Fruit fly (Drosophila melanogaster) whole organism, prepupa: Measurements from ENCODE around the gene CG33272.

Experiments used
- Blimp-1 ChIP-seq: fragments of 200-800 bp; sonication (Bioruptor generic); optimal IDR thresholded peaks from 3 replicates; lab custom pipeline; 2017; ENCODE audit warnings: missing biosample characterization, missing genetic modification characterization, mild to moderate bottlenecking, moderate library complexity, missing genetic modification reagents
- CG10631 ChIP-seq: fragments of 200-800 bp; sonication (Bioruptor generic); optimal IDR thresholded peaks from 2 replicates; lab custom pipeline; 2016; ENCODE audit warnings: missing biosample characterization, missing genetic modification characterization
- CG10669 ChIP-seq: fragments of 200-800 bp; sonication (Bioruptor generic); optimal IDR thresholded peaks from 3 replicates; lab custom pipeline; 2018; ENCODE audit warnings: missing biosample characterization, mild to moderate bottlenecking, missing genetic modification characterization, moderate library complexity
- CG15336 ChIP-seq: fragments of 200-800 bp; sonication (Bioruptor generic); IDR thresholded peaks from 2 replicates; pipeline ENCODE4 v1.3.6; 2022; ENCODE audit warnings: missing biosample characterization, missing genetic modification characterization
- CG1621 ChIP-seq: fragments of 200-800 bp; sonication (Bioruptor generic); optimal IDR thresholded peaks from 3 replicates; lab custom pipeline; 2018; ENCODE audit warnings: missing biosample characterization, mild to moderate bottlenecking, missing genetic modification characterization
- CG3032 ChIP-seq: fragments of 200-800 bp; optimal IDR thresholded peaks from 2 replicates; lab custom pipeline; 2019; ENCODE audit warnings: missing biosample characterization, mild to moderate bottlenecking, missing genetic modification characterization, moderate library complexity
- CG31627 ChIP-seq: fragments of 200-800 bp; sonication (Bioruptor generic); optimal IDR thresholded peaks from 3 replicates; lab custom pipeline; 2016; ENCODE audit warnings: missing biosample characterization, missing genetic modification characterization
- CG32006 ChIP-seq: fragments of 200-800 bp; sonication (Bioruptor generic); optimal IDR thresholded peaks from 3 replicates; lab custom pipeline; 2017; ENCODE audit warnings: missing biosample characterization, mild to moderate bottlenecking, missing genetic modification characterization
- CG34406 ChIP-seq: fragments of 200-800 bp; sonication (Bioruptor generic); optimal IDR thresholded peaks from 3 replicates; lab custom pipeline; 2016; ENCODE audit warnings: missing biosample characterization, missing genetic modification characterization
- CG4318 ChIP-seq: fragments of 200-800 bp; sonication (Bioruptor generic); optimal IDR thresholded peaks from 3 replicates; lab custom pipeline; 2017; ENCODE audit warnings: missing biosample characterization, mild to moderate bottlenecking, missing genetic modification characterization
- CG6163 ChIP-seq: fragments of 200-800 bp; sonication (Bioruptor generic); IDR thresholded peaks from 3 replicates; pipeline ENCODE4 v1.3.6; 2022; ENCODE audit warnings: missing biosample characterization, missing genetic modification characterization
- CG6276 ChIP-seq: fragments of 200-800 bp; sonication (Bioruptor generic); optimal IDR thresholded peaks from 2 replicates; lab custom pipeline; 2017; ENCODE audit warnings: missing biosample characterization, mild to moderate bottlenecking, missing genetic modification characterization
- CG6792 ChIP-seq: fragments of 200-800 bp; sonication (Bioruptor generic); optimal IDR thresholded peaks from 3 replicates; lab custom pipeline; 2016; ENCODE audit warnings: missing biosample characterization, missing genetic modification characterization
- CG6808 ChIP-seq: fragments of 200-800 bp; sonication (Bioruptor generic); optimal IDR thresholded peaks from 3 replicates; lab custom pipeline; 2017; ENCODE audit warnings: missing biosample characterization, missing genetic modification characterization, mild to moderate bottlenecking, moderate library complexity, missing genetic modification reagents
- CG6854 ChIP-seq: fragments of 200-800 bp; sonication (Bioruptor generic); optimal IDR thresholded peaks from 2 replicates; lab custom pipeline; 2017; ENCODE audit warnings: missing biosample characterization, mild to moderate bottlenecking, missing genetic modification characterization
- CG7368 ChIP-seq: fragments of 200-800 bp; sonication (Bioruptor generic); optimal IDR thresholded peaks from 3 replicates; lab custom pipeline; 2016; ENCODE audit warnings: missing biosample characterization, missing genetic modification characterization
- CG8119 ChIP-seq: fragments of 200-800 bp; sonication (Bioruptor generic); IDR thresholded peaks from 3 replicates; pipeline ENCODE4 v1.3.6; 2022; ENCODE audit warnings: missing biosample characterization, missing genetic modification characterization
- CG8319 ChIP-seq: fragments of 200-800 bp; sonication (Bioruptor generic); optimal IDR thresholded peaks from 3 replicates; lab custom pipeline; 2016; ENCODE audit warnings: missing biosample characterization, missing genetic modification characterization
- Eip75B ChIP-seq: fragments of 200-800 bp; sonication (Bioruptor generic); optimal IDR thresholded peaks from 3 replicates; lab custom pipeline; 2016; ENCODE audit warnings: missing biosample characterization, missing genetic modification characterization
- Eip78C ChIP-seq: fragments of 200-800 bp; sonication (Bioruptor generic); peaks from one replicate; lab custom pipeline; 2016; ENCODE audit warnings: missing biosample characterization, missing genetic modification characterization
- Eip93F ChIP-seq: fragments of 200-800 bp; sonication (Bioruptor generic); optimal IDR thresholded peaks from 2 replicates; lab custom pipeline; 2016; ENCODE audit warnings: missing biosample characterization, mild to moderate bottlenecking, missing genetic modification characterization
- Ets96B ChIP-seq: fragments of 200-800 bp; optimal IDR thresholded peaks from 2 replicates; lab custom pipeline; 2019; ENCODE audit warnings: missing biosample characterization, mild to moderate bottlenecking, missing genetic modification characterization, moderate library complexity
- Gug ChIP-seq: fragments of 200-800 bp; sonication (Bioruptor generic); IDR thresholded peaks from 2 replicates; pipeline ENCODE4 v1.3.6; 2022; ENCODE audit warnings: missing biosample characterization, missing genetic modification characterization
- Hr38 ChIP-seq: sonication (Bioruptor generic); optimal IDR thresholded peaks from 2 replicates; lab custom pipeline; 2016; ENCODE audit warnings: missing biosample characterization, missing genetic modification characterization
- Lpt ChIP-seq: fragments of 200-800 bp; sonication (Bioruptor generic); optimal IDR thresholded peaks from 3 replicates; lab custom pipeline; 2016; ENCODE audit warnings: missing biosample characterization, missing genetic modification characterization
- Sox14 ChIP-seq: fragments of 200-800 bp; sonication (Bioruptor generic); optimal IDR thresholded peaks from 3 replicates; lab custom pipeline; 2016; ENCODE audit warnings: missing biosample characterization, missing genetic modification characterization
- achi ChIP-seq: fragments of 200-800 bp; sonication (Bioruptor generic); optimal IDR thresholded peaks from 3 replicates; lab custom pipeline; 2016; ENCODE audit warnings: missing biosample characterization, missing genetic modification characterization
- acj6 ChIP-seq: fragments of 200-800 bp; sonication (Bioruptor generic); optimal IDR thresholded peaks from 3 replicates; lab custom pipeline; 2016; ENCODE audit warnings: missing biosample characterization, missing genetic modification characterization
- cyc ChIP-seq: fragments of 200-800 bp; sonication (Bioruptor generic); optimal IDR thresholded peaks from 3 replicates; lab custom pipeline; 2016; ENCODE audit warnings: missing biosample characterization, missing genetic modification characterization
- dsx ChIP-seq: fragments of 200-800 bp; optimal IDR thresholded peaks from 3 replicates; lab custom pipeline; 2019; ENCODE audit warnings: missing biosample characterization, mild to moderate bottlenecking, missing genetic modification characterization, moderate library complexity; ENCODE audit not compliant: poor library complexity, severe bottlenecking
- eg ChIP-seq: fragments of 200-800 bp; sonication (Bioruptor generic); IDR thresholded peaks from 3 replicates; pipeline ENCODE4 v1.3.6; 2022; ENCODE audit warnings: missing biosample characterization, missing genetic modification characterization
- esn ChIP-seq: fragments of 200-800 bp; sonication (Bioruptor generic); optimal IDR thresholded peaks from 2 replicates; lab custom pipeline; 2016; ENCODE audit warnings: missing biosample characterization, mild to moderate bottlenecking, missing genetic modification characterization, moderate library complexity
- fd59A ChIP-seq: fragments of 200-800 bp; sonication (Bioruptor generic); optimal IDR thresholded peaks from 2 replicates; lab custom pipeline; 2017; ENCODE audit warnings: missing biosample characterization, mild to moderate bottlenecking, missing genetic modification characterization, missing genetic modification reagents
- fkh ChIP-seq: fragments of 200-800 bp; sonication (Bioruptor generic); optimal IDR thresholded peaks from 3 replicates; lab custom pipeline; 2017; ENCODE audit warnings: missing biosample characterization, mild to moderate bottlenecking, missing genetic modification characterization, moderate library complexity
- lz ChIP-seq: fragments of 200-800 bp; sonication (Bioruptor generic); optimal IDR thresholded peaks from 3 replicates; lab custom pipeline; 2016; ENCODE audit warnings: missing biosample characterization, missing genetic modification characterization
- net ChIP-seq: fragments of 200-800 bp; sonication (Bioruptor generic); optimal IDR thresholded peaks from 3 replicates; lab custom pipeline; 2016; ENCODE audit warnings: missing biosample characterization, missing genetic modification characterization
- salr ChIP-seq, 2 experiments: fragments of 200-800 bp; sonication (Bioruptor generic); optimal IDR thresholded peaks; 3 replicates each; lab custom pipeline; 2016 to 2018; ENCODE audit warnings: missing biosample characterization in 2 of 2, missing genetic modification characterization in 2 of 2, mild to moderate bottlenecking in 1 of 2
- spab ChIP-seq: fragments of 200-800 bp; sonication (Bioruptor generic); optimal IDR thresholded peaks from 2 replicates; lab custom pipeline; 2017; ENCODE audit warnings: missing biosample characterization, mild to moderate bottlenecking, missing genetic modification characterization, missing genetic modification reagents
- svp ChIP-seq: fragments of 200-800 bp; sonication (Bioruptor generic); peaks from one replicate; lab custom pipeline; 2016; ENCODE audit warnings: missing biosample characterization, missing genetic modification characterization
- topi ChIP-seq: fragments of 200-800 bp; sonication (Bioruptor generic); optimal IDR thresholded peaks from 3 replicates; lab custom pipeline; 2016; ENCODE audit warnings: missing biosample characterization, missing genetic modification characterization
- vri ChIP-seq: fragments of 200-800 bp; sonication (Bioruptor generic); optimal IDR thresholded peaks from 3 replicates; lab custom pipeline; 2016; ENCODE audit warnings: missing biosample characterization, mild to moderate bottlenecking, missing genetic modification characterization

The CG33272 gene

dm6 chr3L:11491222-11491873 lies 19.0 kb downstream of the CG33272 start (continued):
- TF ChIP-seq Eip93F (no peak), CG1621 (tag; lab: Kevin White, UChicago) (no peak), salr (GFP tag; optimal IDR thresholded peaks at IDR 0.05; lab: Kevin White, UChicago) (peak in 1 of 2 experiments; percentile 2), CG8119 (GFP tag; lab: Robert Waterston, UW) (peak; percentile 64), Blimp-1 (peak; percentile 54), fd59A (GFP tag; lab: Kevin White, UChicago) (peak; percentile 17), CG34406 (GFP tag; lab: Kevin White, UChicago) (peak; percentile 71), achi (GFP tag; lab: Kevin White, UChicago) (peak; percentile 71), CG10631 (GFP tag; lab: Kevin White, UChicago) (peak; percentile 57)

- TF ChIP-seq vri (GFP tag; lab: Kevin White, UChicago) = peak; percentile 3
- no peak for TF ChIP-seq esn (GFP tag; lab: Kevin White, UChicago)
- no peak for TF ChIP-seq CG31627
These were observed 19.9 kb downstream of the CG33272 start for dm6 chr3L:11490539-11490938.

- no peak for TF ChIP-seq Hr38 (GFP tag; lab: Kevin White, UChicago)
- 0 out of 3 replicates have a peak, but pooled peaks have one; percentile 21 for TF ChIP-seq eg (GFP tag; lab: Robert Waterston, UW)
- 0 out of 3 replicates have a peak, but pooled peaks have one; percentile 19 for TF ChIP-seq CG6163 (GFP tag; lab: Robert Waterston, UW)
These were observed 20.9 kb downstream of the CG33272 start for dm6 chr3L:11489489-11489888.

dm6 chr3L:11488264-11488663 lies 22.1 kb downstream of the CG33272 start:
- TF ChIP-seq Eip78C (peak; percentile 10), CG3032 (tag; lab: Kevin White, UChicago) (no peak), Eip75B (GFP tag; lab: Kevin White, UChicago) (no peak), CG6808 (no peak), Ets96B (tag; lab: Kevin White, UChicago) (no peak), lz (GFP tag; lab: Kevin White, UChicago) (no peak), CG6163 (GFP tag; lab: Robert Waterston, UW) (no peak), CG8319 (GFP tag; lab: Kevin White, UChicago) (no peak)
- TF ChIP-seq, all 60 proteins: peak for 1

- TF ChIP-seq fkh (GFP tag; lab: Kevin White, UChicago) = peak; percentile 49
- TF ChIP-seq Lpt = peak; percentile 58
- TF ChIP-seq CG32006 (GFP tag; lab: Kevin White, UChicago) = peak; percentile 5
- peak; percentile 73 for TF ChIP-seq CG15336 (GFP tag; lab: Robert Waterston, UW)
- peak; percentile 85 for TF ChIP-seq CG6854 (GFP tag; lab: Kevin White, UChicago)
- peak; percentile 28 for TF ChIP-seq topi (GFP tag; lab: Kevin White, UChicago)
- peak; percentile 71 for TF ChIP-seq dsx (GFP tag; lab: Kevin White, UChicago)
- TF ChIP-seq CG31627 = no peak
- peak; percentile 69 for TF ChIP-seq CG8119 (GFP tag; lab: Robert Waterston, UW)
- peak; percentile 50 for TF ChIP-seq CG1621 (tag; lab: Kevin White, UChicago)
- TF ChIP-seq svp (GFP tag; lab: Kevin White, UChicago) = no peak
- peak; percentile 43 for TF ChIP-seq spab
- TF ChIP-seq acj6 (GFP tag; lab: Kevin White, UChicago) = peak; percentile 3
- TF ChIP-seq esn (GFP tag; lab: Kevin White, UChicago) = peak; percentile 53
- peak; percentile 41 for TF ChIP-seq CG6276 (GFP tag; lab: Kevin White, UChicago)
- peak; percentile 15 for TF ChIP-seq CG7368 (GFP tag; lab: Kevin White, UChicago)
- peak; percentile 74 for TF ChIP-seq Eip78C
- no peak for TF ChIP-seq cyc (GFP tag; lab: Kevin White, UChicago)
- no peak for TF ChIP-seq Eip93F
- TF ChIP-seq CG4318 (GFP tag; lab: Kevin White, UChicago) = no peak
- TF ChIP-seq CG6792 (GFP tag; lab: Kevin White, UChicago) = peak; percentile 23
- no peak for TF ChIP-seq CG10631 (GFP tag; lab: Kevin White, UChicago)
- TF ChIP-seq CG8319 (GFP tag; lab: Kevin White, UChicago) = no peak
- TF ChIP-seq Sox14 (GFP tag; lab: Kevin White, UChicago) = no peak
- peak; percentile 73 for TF ChIP-seq net (GFP tag; lab: Kevin White, UChicago)
- TF ChIP-seq CG10669 (GFP tag; lab: Kevin White, UChicago) = peak; percentile 3
- no peak for TF ChIP-seq Gug
These were observed 22.9 kb downstream of the CG33272 start, which contains the start of gene chrb for dm6 chr3L:11487327-11487973. Gene chrb, plus strand, starts transcription at chr3L:11487550.
